Fruit fly (Drosophila melanogaster) whole organism, embryonic: ENCODE data around the gene Ak3.

ENCODE experiments used
- Bgb ChIP-seq: fragments of 200-800 bp; sonication (Bioruptor generic); IDR thresholded peaks from 2 replicates; pipeline ENCODE4 v1.3.6; 2022; ENCODE audit warnings: missing biosample characterization, missing genetic modification characterization; ENCODE audit not compliant: partially characterized antibody
- CG10462 ChIP-seq: fragments of 200-800 bp; sonication (Bioruptor generic); optimal IDR thresholded peaks from 2 replicates; lab custom pipeline; 2016; ENCODE audit warnings: missing biosample characterization, missing genetic modification characterization
- CG11456 ChIP-seq: fragments of 200-800 bp; sonication (Bioruptor generic); IDR thresholded peaks from 3 replicates; pipeline ENCODE4 v1.3.6; 2022; ENCODE audit warnings: missing biosample characterization, missing genetic modification characterization
- CG1233 ChIP-seq: fragments of 200-800 bp; sonication (Bioruptor generic); optimal IDR thresholded peaks from 4 replicates; lab custom pipeline; 2018; ENCODE audit warnings: missing biosample characterization, mild to moderate bottlenecking, missing genetic modification characterization
- CG14441 ChIP-seq: fragments of 200-800 bp; sonication (Bioruptor generic); IDR thresholded peaks from 2 replicates; pipeline ENCODE4 v1.3.6; 2022; ENCODE audit warnings: missing biosample characterization, missing genetic modification characterization
- CG14667 ChIP-seq: fragments of 200-800 bp; sonication (Bioruptor generic); IDR thresholded peaks from 2 replicates; pipeline ENCODE4 v1.3.6; 2022; ENCODE audit warnings: missing biosample characterization, missing genetic modification characterization
- CG15269 ChIP-seq: fragments of 200-800 bp; sonication (Bioruptor generic); optimal IDR thresholded peaks from 2 replicates; lab custom pipeline; 2018; ENCODE audit warnings: missing biosample characterization, mild to moderate bottlenecking, missing genetic modification characterization, moderate library complexity
- CG15514 ChIP-seq: fragments of 200-800 bp; sonication (Bioruptor generic); optimal IDR thresholded peaks from 3 replicates; lab custom pipeline; 2017; ENCODE audit warnings: missing biosample characterization, missing genetic modification characterization, mild to moderate bottlenecking, moderate library complexity, missing genetic modification reagents
- CG15601 ChIP-seq: fragments of 200-800 bp; sonication (Bioruptor generic); optimal IDR thresholded peaks from 3 replicates; lab custom pipeline; 2019; ENCODE audit warnings: missing biosample characterization, mild to moderate bottlenecking, missing genetic modification characterization, moderate library complexity
- CG1647 ChIP-seq: fragments of 200-800 bp; sonication (Bioruptor generic); optimal IDR thresholded peaks from 3 replicates; lab custom pipeline; 2016; ENCODE audit warnings: missing biosample characterization, missing genetic modification characterization
- CG17359 ChIP-seq: fragments of 200-800 bp; sonication (Bioruptor generic); optimal IDR thresholded peaks from 3 replicates; lab custom pipeline; 2018; ENCODE audit warnings: missing biosample characterization, mild to moderate bottlenecking, missing genetic modification characterization, moderate library complexity
- CG1792 ChIP-seq: fragments of 200-800 bp; sonication (Bioruptor generic); optimal IDR thresholded peaks from 2 replicates; lab custom pipeline; 2016; ENCODE audit warnings: missing biosample characterization, missing genetic modification characterization
- CG18262 ChIP-seq: fragments of 200-800 bp; optimal IDR thresholded peaks from 3 replicates; lab custom pipeline; 2019; ENCODE audit warnings: missing biosample characterization, mild to moderate bottlenecking, missing genetic modification characterization, moderate library complexity
- CG31441 ChIP-seq: fragments of 200-800 bp; sonication (Bioruptor generic); IDR thresholded peaks from 2 replicates; pipeline ENCODE4 v1.3.6; 2022; ENCODE audit warnings: missing biosample characterization, missing genetic modification characterization
- CG32767 ChIP-seq: fragments of 200-800 bp; sonication (Bioruptor generic); IDR thresholded peaks from 2 replicates; pipeline ENCODE4 v1.3.6; 2022; ENCODE audit warnings: missing biosample characterization, missing genetic modification characterization
- CG33557 ChIP-seq: fragments of 200-800 bp; sonication (Bioruptor generic); optimal IDR thresholded peaks from 2 replicates; lab custom pipeline; 2019; ENCODE audit warnings: missing biosample characterization, mild to moderate bottlenecking, missing genetic modification characterization, moderate library complexity
- CG4282 ChIP-seq: fragments of 200-800 bp; sonication (Bioruptor generic); optimal IDR thresholded peaks from 2 replicates; lab custom pipeline; 2016; ENCODE audit warnings: missing biosample characterization, missing genetic modification characterization
- CG6683 ChIP-seq: fragments of 200-800 bp; sonication (Bioruptor generic); optimal IDR thresholded peaks from 2 replicates; lab custom pipeline; 2017; ENCODE audit warnings: missing biosample characterization, mild to moderate bottlenecking, missing genetic modification characterization, missing genetic modification reagents
- CG6854 ChIP-seq: fragments of 200-800 bp; sonication (Bioruptor generic); optimal IDR thresholded peaks from 3 replicates; lab custom pipeline; 2017; ENCODE audit warnings: missing biosample characterization, mild to moderate bottlenecking, missing genetic modification characterization
- CG7786 ChIP-seq: fragments of 200-800 bp; sonication (Bioruptor generic); optimal IDR thresholded peaks from 2 replicates; lab custom pipeline; 2016; ENCODE audit warnings: missing biosample characterization, missing genetic modification characterization
- CG7839 ChIP-seq: fragments of 200-800 bp; sonication (Bioruptor generic); optimal IDR thresholded peaks from 3 replicates; lab custom pipeline; 2018; ENCODE audit warnings: missing biosample characterization, mild to moderate bottlenecking, missing genetic modification characterization, moderate library complexity
- CG7928 ChIP-seq: fragments of 200-800 bp; sonication (Bioruptor generic); optimal IDR thresholded peaks from 2 replicates; lab custom pipeline; 2017; ENCODE audit warnings: missing biosample characterization, mild to moderate bottlenecking, missing genetic modification characterization
- Dp ChIP-seq: fragments of 200-800 bp; sonication (Bioruptor generic); optimal IDR thresholded peaks from 2 replicates; lab custom pipeline; 2018; ENCODE audit warnings: missing biosample characterization, mild to moderate bottlenecking, missing genetic modification characterization, moderate library complexity
- GATAe ChIP-seq: fragments of 200-800 bp; sonication (Bioruptor generic); conservative IDR thresholded peaks from 2 replicates; pipeline ENCODE4 v1.3.6; 2022; ENCODE audit warnings: missing biosample characterization, missing genetic modification characterization
- HLH4C ChIP-seq: fragments of 200-800 bp; sonication (Bioruptor generic); IDR thresholded peaks from 3 replicates; pipeline ENCODE4 v1.3.6; 2022; ENCODE audit warnings: missing biosample characterization, missing genetic modification characterization; ENCODE audit not compliant: partially characterized antibody
- Jarid2 ChIP-seq: fragments of 200-800 bp; sonication (Bioruptor generic); optimal IDR thresholded peaks from 3 replicates; lab custom pipeline; 2017; ENCODE audit warnings: mild to moderate bottlenecking, missing biosample characterization, missing genetic modification reagents, missing genetic modification characterization
- MTF-1 ChIP-seq: fragments of 200-800 bp; sonication (Bioruptor generic); optimal IDR thresholded peaks from 2 replicates; lab custom pipeline; 2018; ENCODE audit warnings: missing biosample characterization, mild to moderate bottlenecking, missing genetic modification characterization, borderline replicate concordance
- Mad ChIP-seq: fragments of 200-800 bp; sonication (Bioruptor generic); optimal IDR thresholded peaks from 2 replicates; lab custom pipeline; 2016; ENCODE audit warnings: missing biosample characterization, missing genetic modification characterization
- Neu2 ChIP-seq: fragments of 200-800 bp; sonication (Bioruptor generic); optimal IDR thresholded peaks from 3 replicates; lab custom pipeline; 2016; ENCODE audit warnings: missing biosample characterization, missing genetic modification characterization, borderline replicate concordance
- Xbp1 ChIP-seq: fragments of 200-800 bp; sonication (Bioruptor generic); optimal IDR thresholded peaks from 3 replicates; lab custom pipeline; 2016; ENCODE audit warnings: missing biosample characterization, mild to moderate bottlenecking, missing genetic modification characterization
- Xrp1 ChIP-seq: fragments of 200-800 bp; sonication (Bioruptor generic); IDR thresholded peaks from 2 replicates; pipeline ENCODE4 v1.3.6; 2022; ENCODE audit warnings: missing biosample characterization, missing genetic modification characterization
- ara ChIP-seq: fragments of 200-800 bp; sonication (Bioruptor generic); IDR thresholded peaks from 2 replicates; pipeline ENCODE4 v1.3.6; 2022; ENCODE audit warnings: missing biosample characterization, missing genetic modification characterization
- ato ChIP-seq: fragments of 200-800 bp; sonication (Bioruptor generic); IDR thresholded peaks from 2 replicates; pipeline ENCODE4 v1.3.6; 2022; ENCODE audit warnings: missing biosample characterization, missing genetic modification characterization; ENCODE audit not compliant: partially characterized antibody
- bab2 ChIP-seq: fragments of 200-800 bp; sonication (Bioruptor generic); optimal IDR thresholded peaks from 2 replicates; lab custom pipeline; 2016; ENCODE audit warnings: missing biosample characterization, missing genetic modification characterization
- danr ChIP-seq: fragments of 200-800 bp; sonication (Bioruptor generic); IDR thresholded peaks from 2 replicates; pipeline ENCODE4 v1.3.6; 2022; ENCODE audit warnings: missing biosample characterization, missing genetic modification characterization
- en ChIP-seq: fragments of 200-800 bp; sonication (Bioruptor generic); optimal IDR thresholded peaks from 2 replicates; lab custom pipeline; 2016; ENCODE audit warnings: missing biosample characterization, missing genetic modification characterization
- ewg ChIP-seq: fragments of 200-800 bp; sonication (Bioruptor generic); optimal IDR thresholded peaks from 3 replicates; lab custom pipeline; 2017; ENCODE audit warnings: mild to moderate bottlenecking, missing biosample characterization, missing genetic modification reagents, missing genetic modification characterization
- gce ChIP-seq: fragments of 200-800 bp; sonication (Bioruptor generic); IDR thresholded peaks from 3 replicates; pipeline ENCODE4 v1.3.6; 2022; ENCODE audit warnings: missing biosample characterization, missing genetic modification characterization
- insv ChIP-seq, 2 experiments: fragments of 200-800 bp; sonication (Bioruptor generic); optimal IDR thresholded peaks; 3 replicates each; lab custom pipeline; 2016 to 2018; ENCODE audit warnings: missing biosample characterization in 2 of 2, missing genetic modification characterization in 2 of 2
- jing ChIP-seq: fragments of 200-800 bp; sonication (Bioruptor generic); optimal IDR thresholded peaks from 2 replicates; lab custom pipeline; 2018; ENCODE audit warnings: missing biosample characterization, mild to moderate bottlenecking, missing genetic modification characterization
- kah ChIP-seq: fragments of 200-800 bp; sonication (Bioruptor generic); optimal IDR thresholded peaks from 2 replicates; lab custom pipeline; 2018; ENCODE audit warnings: missing biosample characterization, mild to moderate bottlenecking, missing genetic modification characterization
- nau ChIP-seq: fragments of 200-800 bp; sonication (Bioruptor generic); optimal IDR thresholded peaks from 3 replicates; lab custom pipeline; 2017; ENCODE audit warnings: missing biosample characterization, mild to moderate bottlenecking, missing genetic modification characterization, missing genetic modification reagents
- row ChIP-seq: fragments of 200-800 bp; sonication (Bioruptor generic); IDR thresholded peaks from 3 replicates; pipeline ENCODE4 v1.3.6; 2022; ENCODE audit warnings: missing biosample characterization, missing genetic modification characterization
- tap ChIP-seq: fragments of 200-800 bp; optimal IDR thresholded peaks from 3 replicates; lab custom pipeline; 2019; ENCODE audit warnings: missing biosample characterization, mild to moderate bottlenecking, missing genetic modification characterization, moderate library complexity
- usp ChIP-seq: fragments of >200 bp; optimal IDR thresholded peaks from 2 replicates; lab custom pipeline; 2017; ENCODE audit warnings: missing biosample characterization, missing genetic modification characterization
- vvl ChIP-seq: fragments of 200-800 bp; sonication (Bioruptor generic); IDR thresholded peaks from 2 replicates; pipeline ENCODE4 v1.3.6; 2022; ENCODE audit warnings: missing biosample characterization, missing genetic modification characterization
- zf30C ChIP-seq: fragments of 200-800 bp; sonication (Bioruptor generic); optimal IDR thresholded peaks from 3 replicates; lab custom pipeline; 2018; ENCODE audit warnings: missing biosample characterization, mild to moderate bottlenecking, missing genetic modification characterization

Gene Ak3

dm6 chr3R:10875515-10876434 is 13.6 kb downstream of the Ak3 start, which contains the start of gene Sodh2 (continued):
- no peak for TF ChIP-seq Bgb
- TF ChIP-seq vvl (GFP tag; lab: Robert Waterston, UW) = peak; percentile 79
- peak; percentile 88 for TF ChIP-seq CG14441
- peak in 1 of 2 experiments; percentile 60 for TF ChIP-seq insv (GFP tag; optimal IDR thresholded peaks at IDR 0.05; lab: Kevin White, UChicago)
- no peak for TF ChIP-seq CG10462 (GFP tag; lab: Kevin White, UChicago)
- TF ChIP-seq bab2 = peak; percentile 22
- peak; percentile 36 for TF ChIP-seq Jarid2 (GFP tag; lab: Kevin White, UChicago)
- TF ChIP-seq HLH4C = no peak
- TF ChIP-seq CG6854 (GFP tag; lab: Kevin White, UChicago) = peak; percentile 83
- peak; percentile 59 for TF ChIP-seq CG15601 (tag; lab: Kevin White, UChicago)
- TF ChIP-seq GATAe (GFP tag; lab: Robert Waterston, UW) = no peak
- TF ChIP-seq Xbp1 = peak; percentile 47
- TF ChIP-seq en (GFP tag; lab: Kevin White, UChicago) = peak; percentile 28
- TF ChIP-seq zf30C (GFP tag; lab: Kevin White, UChicago) = peak; percentile 64
- peak; percentile 83 for TF ChIP-seq CG1233 (GFP tag; lab: Kevin White, UChicago)
- TF ChIP-seq danr (GFP tag; lab: Robert Waterston, UW) = peak; percentile 47; the same call in 1 of the 2 replicates
- 0 out of 2 replicates have a peak, but pooled peaks have one; percentile 36 for TF ChIP-seq CG32767
- peak; percentile 87 for TF ChIP-seq CG31441
- peak; percentile 49 for TF ChIP-seq Mad
- peak; percentile 1 for TF ChIP-seq Dp (GFP tag; lab: Kevin White, UChicago)
- TF ChIP-seq CG15269 (tag; lab: Kevin White, UChicago) = peak; percentile 81
- peak; percentile 74 for TF ChIP-seq kah (GFP tag; lab: Kevin White, UChicago)
- TF ChIP-seq Neu2 (GFP tag; lab: Kevin White, UChicago) = no peak
- peak; percentile 66 for TF ChIP-seq ara (GFP tag; lab: Robert Waterston, UW)
- TF ChIP-seq CG7839 (tag; lab: Kevin White, UChicago) = peak; percentile 77
- no peak for TF ChIP-seq usp (GFP tag; lab: Kevin White, UChicago)
- TF ChIP-seq CG18262 (tag; lab: Kevin White, UChicago) = peak; percentile 81
- peak; percentile 75 for TF ChIP-seq CG6683 (GFP tag; lab: Kevin White, UChicago)
- no peak for TF ChIP-seq jing (GFP tag; lab: Kevin White, UChicago)
- TF ChIP-seq tap (tag; lab: Kevin White, UChicago) = peak; percentile 79
- TF ChIP-seq Xrp1 (GFP tag; lab: Robert Waterston, UW) = peak; percentile 54
- peak; percentile 80 for TF ChIP-seq row (GFP tag; lab: Robert Waterston, UW)
- TF ChIP-seq nau = peak; percentile 72
- TF ChIP-seq CG14667 (GFP tag; lab: Robert Waterston, UW) = peak; percentile 53
- no peak for TF ChIP-seq ato (GFP tag; lab: Robert Waterston, UW)
- peak; percentile 35 for TF ChIP-seq CG33557 (GFP tag; lab: Kevin White, UChicago)
- TF ChIP-seq CG7786 (GFP tag; lab: Kevin White, UChicago) = peak; percentile 67
- TF ChIP-seq CG15514 (GFP tag; lab: Kevin White, UChicago) = peak; percentile 85
- TF ChIP-seq gce = peak; percentile 42; the same call in 1 of the 3 replicates
- peak; percentile 20 for TF ChIP-seq CG4282 (GFP tag; lab: Kevin White, UChicago)
- TF ChIP-seq CG1647 = peak; percentile 45
- TF ChIP-seq CG7928 (GFP tag; lab: Kevin White, UChicago) = peak; percentile 52
- TF ChIP-seq MTF-1 = peak; percentile 88
- TF ChIP-seq ewg (GFP tag; lab: Kevin White, UChicago) = peak; percentile 43
- peak; percentile 66; the same call in 2 of the 3 replicates for TF ChIP-seq CG11456 (GFP tag; lab: Robert Waterston, UW)
- TF ChIP-seq CG1792 = peak; percentile 68
- peak; percentile 59 for TF ChIP-seq CG17359 (tag; lab: Kevin White, UChicago)
